Worm (Caenorhabditis elegans) whole organism, L4 larva: ENCODE measurements around the gene F42C5.9.

Source experiments
- D1046.2 ChIP-seq: fragments of 200-800 bp; sonication (Bioruptor generic); IDR thresholded peaks from 2 replicates; pipeline ENCODE4 v1.3.6; 2022; ENCODE audit warnings: missing genetic modification characterization, missing compliant biosample characterization
- F10B5.3 ChIP-seq: sonication (generic microtip); optimal IDR thresholded peaks from 2 replicates; lab custom pipeline; 2016; ENCODE audit warnings: mild to moderate bottlenecking, missing genetic modification characterization, missing compliant biosample characterization
- F37D6.2 ChIP-seq: sonication (generic microtip); optimal IDR thresholded peaks from 2 replicates; lab custom pipeline; 2016; ENCODE audit warnings: mild to moderate bottlenecking, missing genetic modification characterization, missing compliant biosample characterization
- F44E2.7 ChIP-seq: fragments of 200-800 bp; sonication (Bioruptor generic); IDR thresholded peaks from 2 replicates; pipeline ENCODE4 v2.1.2; 2022; ENCODE audit warnings: missing genetic modification characterization, missing compliant biosample characterization
- T20F7.1 ChIP-seq: fragments of 200-800 bp; sonication (Bioruptor generic); optimal IDR thresholded peaks from 2 replicates; lab custom pipeline; 2018; ENCODE audit warnings: mild to moderate bottlenecking, missing genetic modification characterization, missing compliant biosample characterization
- Y105C5A.15 ChIP-seq: fragments of 200-800 bp; sonication (Bioruptor generic); IDR thresholded peaks from 2 replicates; pipeline ENCODE4 v1.3.6; 2022; ENCODE audit warnings: missing genetic modification characterization, missing compliant biosample characterization
- Y75B8A.6 ChIP-seq: fragments of 200-800 bp; sonication (Bioruptor generic); IDR thresholded peaks from 2 replicates; pipeline ENCODE4 v1.3.6; 2022; ENCODE audit warnings: missing genetic modification reagents, missing genetic modification characterization, missing compliant biosample characterization
- ZK337.2 ChIP-seq: fragments of 200-800 bp; sonication (Bioruptor generic); IDR thresholded peaks from 2 replicates; pipeline ENCODE4 v1.3.6; 2022; ENCODE audit warnings: missing genetic modification reagents, missing genetic modification characterization, missing compliant biosample characterization
- ZK546.5 ChIP-seq, 2 experiments: sonication (generic microtip); optimal IDR thresholded peaks; 2 replicates each; lab custom pipeline; 2017; ENCODE audit warnings: missing biosample characterization in 2 of 2, missing genetic modification characterization in 2 of 2
- aly-2 ChIP-seq: sonication (generic microtip); optimal IDR thresholded peaks from 2 replicates; lab custom pipeline; 2018; ENCODE audit warnings: missing biosample characterization, missing genetic modification characterization
- ama-1 ChIP-seq: fragments of 150-350 bp; optimal IDR thresholded peaks from 2 replicates; lab custom pipeline; 2014; ENCODE audit warnings: inconsistent platforms, mixed read lengths
- attf-4 ChIP-seq: sonication (generic microtip); optimal IDR thresholded peaks from 3 replicates; lab custom pipeline; 2017; ENCODE audit warnings: missing biosample characterization, missing genetic modification characterization
- ceh-20 ChIP-seq: fragments of 200-800 bp; sonication (Bioruptor generic); IDR thresholded peaks from 2 replicates; pipeline ENCODE4 v1.3.6; 2022; ENCODE audit warnings: missing genetic modification reagents, missing genetic modification characterization, missing compliant biosample characterization
- ceh-28 ChIP-seq: fragments of 150-350 bp; optimal IDR thresholded peaks from 2 replicates; lab custom pipeline; 2014; ENCODE audit warnings: missing biosample characterization, missing genetic modification reagents, missing genetic modification characterization
- ceh-44 ChIP-seq: fragments of 200-800 bp; sonication (Bioruptor generic); IDR thresholded peaks from 2 replicates; pipeline ENCODE4 v1.3.6; 2022; ENCODE audit warnings: missing genetic modification reagents, missing genetic modification characterization, missing compliant biosample characterization
- ceh-62 ChIP-seq: sonication (generic microtip); optimal IDR thresholded peaks from 2 replicates; lab custom pipeline; 2017; ENCODE audit warnings: missing biosample characterization, missing genetic modification characterization
- ces-1 ChIP-seq: fragments of 150-350 bp; sonication (generic microtip); optimal IDR thresholded peaks from 4 replicates; lab custom pipeline; 2014; ENCODE audit warnings: missing biosample characterization, missing genetic modification reagents, missing genetic modification characterization
- daf-12 ChIP-seq: fragments of 150-350 bp; optimal IDR thresholded peaks from 2 replicates; lab custom pipeline; 2014; ENCODE audit warnings: missing biosample characterization, missing genetic modification reagents, missing genetic modification characterization
- daf-19 ChIP-seq: fragments of 200-800 bp; sonication (Bioruptor generic); conservative IDR thresholded peaks from 2 replicates; pipeline ENCODE4 v1.3.6; 2022; ENCODE audit warnings: missing genetic modification characterization, missing compliant biosample characterization
- dmd-9 ChIP-seq: fragments of 200-800 bp; sonication (Bioruptor generic); IDR thresholded peaks from 2 replicates; pipeline ENCODE4 v1.3.6; 2022; ENCODE audit warnings: missing genetic modification reagents, missing genetic modification characterization, missing compliant biosample characterization
- dpl-1 ChIP-seq: fragments of 150-350 bp; optimal IDR thresholded peaks from 2 replicates; lab custom pipeline; 2014; ENCODE audit warnings: missing biosample characterization, missing genetic modification reagents, missing genetic modification characterization
- duxl-1 ChIP-seq: sonication (generic microtip); optimal IDR thresholded peaks from 2 replicates; lab custom pipeline; 2016; ENCODE audit warnings: mild to moderate bottlenecking, missing genetic modification characterization, moderate library complexity, missing compliant biosample characterization; ENCODE audit not compliant: poor library complexity
- dve-1 ChIP-seq: sonication (generic microtip); optimal IDR thresholded peaks from 2 replicates; lab custom pipeline; 2017; ENCODE audit warnings: antibody characterized with exemption, mild to moderate bottlenecking, missing genetic modification characterization, missing compliant biosample characterization; ENCODE audit not compliant: insufficient read depth
- hmg-1.1 ChIP-seq: fragments of 200-800 bp; sonication (Bioruptor generic); IDR thresholded peaks from 2 replicates; pipeline ENCODE4 v1.3.6; 2022; ENCODE audit warnings: missing genetic modification reagents, missing genetic modification characterization, missing compliant biosample characterization
- lim-7 ChIP-seq: fragments of 200-800 bp; sonication (Bioruptor generic); IDR thresholded peaks from 2 replicates; pipeline ENCODE4 v1.3.6; 2022; ENCODE audit warnings: missing genetic modification characterization, missing compliant biosample characterization
- lin-39 ChIP-seq: fragments of 150-350 bp; optimal IDR thresholded peaks from 2 replicates; lab custom pipeline; 2014; ENCODE audit warnings: missing biosample characterization, missing genetic modification reagents, missing genetic modification characterization
- madf-9 ChIP-seq: fragments of 200-800 bp; sonication (Bioruptor generic); conservative IDR thresholded peaks from 2 replicates; pipeline ENCODE4 v1.3.6; 2022; ENCODE audit warnings: missing genetic modification reagents, missing genetic modification characterization, missing compliant biosample characterization
- mdl-1 ChIP-seq, 2 experiments: fragments of 150-350 bp in 1 of 2; sonication (generic microtip) in 1 of 2; optimal IDR thresholded peaks; 2 replicates each; lab custom pipeline; 2014 to 2017; ENCODE audit warnings: missing biosample characterization in 2 of 2, missing genetic modification characterization in 2 of 2
- mxl-2 ChIP-seq: fragments of 200-800 bp; sonication (Bioruptor generic); conservative IDR thresholded peaks from 2 replicates; pipeline ENCODE4 v1.3.6; 2022; ENCODE audit warnings: missing genetic modification reagents, missing genetic modification characterization, missing compliant biosample characterization
- mxl-3 ChIP-seq: fragments of 200-800 bp; sonication (Bioruptor generic); optimal IDR thresholded peaks from 2 replicates; lab custom pipeline; 2018; ENCODE audit warnings: mild to moderate bottlenecking, missing genetic modification characterization, missing compliant biosample characterization
- nhr-10 ChIP-seq: fragments of 150-350 bp; optimal IDR thresholded peaks from 2 replicates; lab custom pipeline; 2014; ENCODE audit warnings: missing biosample characterization, missing genetic modification characterization
- nhr-111 ChIP-seq: fragments of 200-800 bp; sonication (Bioruptor generic); optimal IDR thresholded peaks from 2 replicates; lab custom pipeline; 2018; ENCODE audit warnings: mild to moderate bottlenecking, missing genetic modification characterization, missing compliant biosample characterization
- nhr-28 ChIP-seq: fragments of 150-350 bp; optimal IDR thresholded peaks from 2 replicates; lab custom pipeline; 2014; ENCODE audit warnings: missing biosample characterization, missing genetic modification characterization
- nhr-41 ChIP-seq: fragments of 200-800 bp; sonication (Bioruptor generic); IDR thresholded peaks from 2 replicates; pipeline ENCODE4 v1.3.6; 2022; ENCODE audit warnings: missing genetic modification reagents, missing genetic modification characterization, missing compliant biosample characterization
- nhr-42 ChIP-seq: fragments of 200-800 bp; sonication (Bioruptor generic); IDR thresholded peaks from 2 replicates; pipeline ENCODE4 v1.3.6; 2022; ENCODE audit warnings: missing genetic modification characterization, missing compliant biosample characterization
- nhr-6 ChIP-seq: fragments of 150-350 bp; optimal IDR thresholded peaks from 2 replicates; lab custom pipeline; 2014; ENCODE audit warnings: missing biosample characterization, missing genetic modification characterization
- nhr-76 ChIP-seq: fragments of 150-350 bp; optimal IDR thresholded peaks from 2 replicates; lab custom pipeline; 2014; ENCODE audit warnings: missing biosample characterization, missing genetic modification characterization
- nhr-77 ChIP-seq: fragments of 150-350 bp; optimal IDR thresholded peaks from 2 replicates; lab custom pipeline; 2014; ENCODE audit warnings: missing biosample characterization, missing genetic modification characterization
- pqm-1 ChIP-seq: sonication (generic microtip); optimal IDR thresholded peaks from 2 replicates; lab custom pipeline; 2017; ENCODE audit warnings: missing biosample characterization, missing genetic modification characterization
- skn-1 ChIP-seq: fragments of 150-350 bp; optimal IDR thresholded peaks from 2 replicates; lab custom pipeline; 2014; ENCODE audit warnings: missing biosample characterization, missing genetic modification characterization
- snpc-1.2 ChIP-seq: fragments of 200-800 bp; sonication (Bioruptor generic); IDR thresholded peaks from 2 replicates; pipeline ENCODE4 v1.3.6; 2022; ENCODE audit warnings: missing genetic modification reagents, missing genetic modification characterization, missing compliant biosample characterization
- spr-1 ChIP-seq: sonication (generic microtip); optimal IDR thresholded peaks from 2 replicates; lab custom pipeline; 2016; ENCODE audit warnings: mild to moderate bottlenecking, missing genetic modification characterization, missing compliant biosample characterization
- spr-3 ChIP-seq: fragments of 200-800 bp; sonication (Bioruptor generic); optimal IDR thresholded peaks from 2 replicates; lab custom pipeline; 2018; ENCODE audit warnings: mild to moderate bottlenecking, missing genetic modification characterization, missing compliant biosample characterization
- tag-97 ChIP-seq: fragments of 200-800 bp; sonication (Bioruptor generic); IDR thresholded peaks from 2 replicates; pipeline ENCODE4 v1.3.6; 2022; ENCODE audit warnings: missing genetic modification characterization, missing compliant biosample characterization
- tra-1 ChIP-seq: fragments of 200-800 bp; sonication (Bioruptor generic); IDR thresholded peaks from 2 replicates; pipeline ENCODE4 v1.3.6; 2022; ENCODE audit warnings: missing genetic modification reagents, missing genetic modification characterization, missing compliant biosample characterization
- unc-130 ChIP-seq: sonication (generic microtip); optimal IDR thresholded peaks from 2 replicates; lab custom pipeline; 2016; ENCODE audit warnings: missing genetic modification reagents, missing genetic modification characterization, missing compliant biosample characterization
- unc-39 ChIP-seq: sonication (generic microtip); optimal IDR thresholded peaks from 2 replicates; lab custom pipeline; 2017; ENCODE audit warnings: missing biosample characterization, missing genetic modification characterization
- vab-7 ChIP-seq: fragments of 200-800 bp; sonication (Bioruptor generic); IDR thresholded peaks from 2 replicates; pipeline ENCODE4 v1.3.6; 2022; ENCODE audit warnings: missing genetic modification reagents, missing genetic modification characterization, missing compliant biosample characterization
- zag-1 ChIP-seq: fragments of 150-350 bp; optimal IDR thresholded peaks from 2 replicates; lab custom pipeline; 2014; ENCODE audit warnings: missing biosample characterization, missing genetic modification characterization
- zip-2 ChIP-seq: fragments of 150-350 bp; optimal IDR thresholded peaks from 2 replicates; lab custom pipeline; 2014; ENCODE audit warnings: missing biosample characterization, missing genetic modification characterization

The F42C5.9 gene

ce11 chrIV:7346751-7347150, 29.8 kb upstream of the F42C5.9 start, which contains the start of gene daf-42:
daf-42 (minus strand) TSS chrIV:7346851.
- TF ChIP-seq dpl-1 (no peak), snpc-1.2 (GFP tag; lab: Robert Waterston, UW) (no peak)
- TF ChIP-seq, all 104 proteins: peak for 0

- no peak for TF ChIP-seq ZK546.5 (tag; optimal IDR thresholded peaks at IDR 0.05; lab: Kevin White, UChicago)
- TF ChIP-seq daf-19 (GFP tag; lab: Robert Waterston, UW): no peak
- no peak for TF ChIP-seq ama-1 (lab: Kevin White, UChicago)
- peak; percentile 6 for TF ChIP-seq nhr-77 (tag; lab: Kevin White, UChicago)
- TF ChIP-seq dve-1 (tag; lab: Kevin White, UChicago): no peak
- no peak for TF ChIP-seq daf-12
- TF ChIP-seq nhr-10 (tag; lab: Kevin White, UChicago): no peak
- TF ChIP-seq madf-9 (GFP tag; lab: Robert Waterston, UW): no peak
- no peak for TF ChIP-seq mxl-2
- no peak for TF ChIP-seq attf-4
- TF ChIP-seq nhr-111: no peak
- no peak for TF ChIP-seq nhr-42 (GFP tag; lab: Robert Waterston, UW)
- no peak for TF ChIP-seq nhr-6 (tag; lab: Kevin White, UChicago)
- TF ChIP-seq dmd-9 (GFP tag; lab: Robert Waterston, UW): peak; percentile 37; the same call in 1 of the 2 replicates
- peak; percentile 38; the same call in 1 of the 2 replicates for TF ChIP-seq ZK337.2
- TF ChIP-seq lim-7 (GFP tag; lab: Robert Waterston, UW): peak; percentile 92
- TF ChIP-seq F37D6.2 (tag; lab: Kevin White, UChicago): no peak
- no peak for TF ChIP-seq unc-130 (GFP tag; lab: Kevin White, UChicago)
- TF ChIP-seq nhr-41 (GFP tag; lab: Robert Waterston, UW): peak; percentile 48; the same call in 1 of the 2 replicates
- TF ChIP-seq pqm-1 (tag; lab: Kevin White, UChicago): no peak
- TF ChIP-seq spr-1 (tag; lab: Kevin White, UChicago): no peak
- no peak for TF ChIP-seq spr-3 (GFP tag; lab: Kevin White, UChicago)
- peak; percentile 65; the same call in 1 of the 2 replicates for TF ChIP-seq D1046.2 (GFP tag; lab: Robert Waterston, UW)
- no peak for TF ChIP-seq nhr-28 (tag; lab: Kevin White, UChicago)
- no peak for TF ChIP-seq zip-2 (tag; lab: Kevin White, UChicago)
- no peak for TF ChIP-seq nhr-76 (tag; lab: Kevin White, UChicago)
- peak; percentile 51; the same call in 1 of the 2 replicates for TF ChIP-seq tra-1 (GFP tag; lab: Robert Waterston, UW)
- TF ChIP-seq unc-39 (tag; lab: Kevin White, UChicago): no peak
- peak; percentile 40; the same call in 1 of the 2 replicates for TF ChIP-seq hmg-1.1 (GFP tag; lab: Robert Waterston, UW)
- no peak for TF ChIP-seq Y105C5A.15
- TF ChIP-seq T20F7.1 (GFP tag; lab: Kevin White, UChicago): no peak
- TF ChIP-seq F10B5.3 (tag; lab: Kevin White, UChicago): no peak
- no peak for TF ChIP-seq lin-39 (tag; lab: Kevin White, UChicago)
- no peak for TF ChIP-seq F44E2.7 (GFP tag; lab: Robert Waterston, UW)
- TF ChIP-seq vab-7 (GFP tag; lab: Robert Waterston, UW): peak; percentile 61; the same call in 1 of the 2 replicates
- peak; percentile 68 for TF ChIP-seq ceh-44
- no peak for TF ChIP-seq zag-1 (tag; lab: Kevin White, UChicago)
- peak; percentile 60 for TF ChIP-seq duxl-1
- TF ChIP-seq ceh-20 (GFP tag; lab: Robert Waterston, UW): 0 out of 2 replicates have a peak, but pooled peaks have one; percentile 36
- TF ChIP-seq mdl-1 (tag; optimal IDR thresholded peaks at IDR 0.05; lab: Kevin White, UChicago): peak in 1 of 2 experiments; percentile 32
- no peak for TF ChIP-seq skn-1 (tag; lab: Kevin White, UChicago)
- no peak for TF ChIP-seq ceh-62 (tag; lab: Kevin White, UChicago)
- no peak for TF ChIP-seq tag-97
- TF ChIP-seq Y75B8A.6: no peak
- TF ChIP-seq ceh-28 (tag; lab: Kevin White, UChicago): no peak
- TF ChIP-seq mxl-3 (GFP tag; lab: Kevin White, UChicago): no peak
- TF ChIP-seq snpc-1.2 (GFP tag; lab: Robert Waterston, UW): peak; percentile 83
- TF ChIP-seq dpl-1: no peak
- no peak for TF ChIP-seq aly-2 (tag; lab: Kevin White, UChicago)
- no peak for TF ChIP-seq ces-1 (GFP tag; lab: Kevin White, UChicago)
Measured at ce11 chrIV:7344020-7344419, 27.1 kb upstream of the F42C5.9 start.
